Worm (Caenorhabditis elegans) whole organism, L1 larva: ENCODE results near the gene str-64.

Source experiments
- C04F5.9 ChIP-seq: sonication (generic microtip); optimal IDR thresholded peaks from 2 replicates; lab custom pipeline; 2016; ENCODE audit warnings: missing genetic modification characterization, missing compliant biosample characterization
- ama-1 ChIP-seq: fragments of 150-350 bp; optimal IDR thresholded peaks from 2 replicates; lab custom pipeline; 2014
- dpl-1 ChIP-seq, 3 experiments: fragments of 150-350 bp in 2 of 3; sonication (generic microtip) in 1 of 3; optimal IDR thresholded peaks; 2 replicates each; lab custom pipeline; 2014 to 2017; ENCODE audit warnings: missing biosample characterization in 3 of 3, missing genetic modification characterization in 3 of 3, missing genetic modification reagents in 3 of 3
- fkh-10 ChIP-seq: sonication (generic microtip); optimal IDR thresholded peaks from 2 replicates; lab custom pipeline; 2017; ENCODE audit warnings: missing biosample characterization, missing genetic modification reagents, missing genetic modification characterization
- lin-15B ChIP-seq: fragments of 150-350 bp; sonication (generic microtip); optimal IDR thresholded peaks from 3 replicates; lab custom pipeline; 2014; ENCODE audit warnings: missing biosample characterization, missing genetic modification characterization
- lin-39 ChIP-seq: fragments of 150-350 bp; optimal IDR thresholded peaks from 2 replicates; lab custom pipeline; 2014; ENCODE audit warnings: missing biosample characterization, missing genetic modification reagents, missing genetic modification characterization
- nhr-12 ChIP-seq: sonication (generic microtip); optimal IDR thresholded peaks from 2 replicates; lab custom pipeline; 2017; ENCODE audit warnings: missing biosample characterization, missing genetic modification characterization
- nhr-237 ChIP-seq: fragments of 150-350 bp; optimal IDR thresholded peaks from 2 replicates; lab custom pipeline; 2014; ENCODE audit warnings: missing biosample characterization, missing genetic modification characterization
- zag-1 ChIP-seq: fragments of 150-350 bp; optimal IDR thresholded peaks from 2 replicates; lab custom pipeline; 2014; ENCODE audit warnings: missing biosample characterization, missing genetic modification characterization

DNA sequence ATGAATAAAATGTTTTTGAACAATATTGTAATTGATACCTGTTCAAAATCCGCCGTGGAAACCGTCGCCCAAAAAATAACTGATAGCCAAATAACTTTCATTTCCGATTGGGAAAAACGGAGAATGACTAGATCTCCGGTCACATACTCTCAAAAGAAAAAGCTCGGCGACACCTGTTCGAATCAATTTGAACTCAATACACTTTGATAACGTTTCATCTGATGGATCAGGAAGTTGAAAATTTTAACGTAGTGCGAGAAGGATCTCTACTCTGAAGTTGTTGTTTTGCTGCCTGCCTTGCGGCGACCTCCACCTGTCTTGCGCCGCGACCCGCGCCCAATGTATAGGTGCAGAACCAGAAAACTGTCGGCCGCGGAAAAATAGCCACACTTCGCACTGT lies 9.9 kb upstream of the str-64 start, which contains the start of gene T28A11.20:
- TF ChIP-seq lin-15B (tag; lab: Kevin White, UChicago) (no peak), ama-1 (lab: Kevin White, UChicago) (no peak), lin-39 (tag; lab: Kevin White, UChicago) (no peak), nhr-237 (tag; lab: Kevin White, UChicago) (no peak), dpl-1 (GFP tag; optimal IDR thresholded peaks at IDR 0.05; lab: Kevin White, UChicago) (no peak), nhr-12 (tag; lab: Kevin White, UChicago) (no peak), zag-1 (no peak), fkh-10 (no peak), C04F5.9 (no peak)
